Fruit fly (Drosophila melanogaster): ENCODE results near the gene Uxs.
A peak's percentile ranks its signal among the peaks of the same experiment; 100 is the strongest.

Gene Uxs

dm6 chr3L:8177795-8178564 is 2.7 kb upstream of the Uxs start, which contains the start of gene Nmt:
Gene Nmt, minus strand, starts transcription at chr3L:8178429.
- no peak for TF ChIP-seq pan (optimal IDR thresholded peaks at IDR 0.05)
- TF ChIP-seq HLH106 (tag; optimal IDR thresholded peaks at IDR 0.05): no peak
- TF ChIP-seq ey (GFP tag; optimal IDR thresholded peaks at IDR 0.05): peak; percentile 24
- TF ChIP-seq GATAd (GFP tag; optimal IDR thresholded peaks at IDR 0.05): no peak
- peak; percentile 30 for TF ChIP-seq psq (GFP tag; optimal IDR thresholded peaks at IDR 0.05)
- peak; percentile 44 for TF ChIP-seq Hr83 (GFP tag; optimal IDR thresholded peaks at IDR 0.05; ENCODE audit: poor library complexity, severe bottlenecking)
- no peak for TF ChIP-seq dsf (GFP tag; optimal IDR thresholded peaks at IDR 0.05; ENCODE audit: borderline replicate concordance)
- TF ChIP-seq woc (GFP tag; optimal IDR thresholded peaks at IDR 0.05): peak; percentile 52
- TF ChIP-seq Sp1 (GFP tag; optimal IDR thresholded peaks at IDR 0.05): no peak
- TF ChIP-seq tai (GFP tag; optimal IDR thresholded peaks at IDR 0.05): no peak
- no peak for TF ChIP-seq br (GFP tag; optimal IDR thresholded peaks at IDR 0.05)
- no peak for TF ChIP-seq Hr78 (GFP tag; optimal IDR thresholded peaks at IDR 0.05)
- no peak for TF ChIP-seq brk (GFP tag; optimal IDR thresholded peaks at IDR 0.05)
- TF ChIP-seq foxo (GFP tag; optimal IDR thresholded peaks at IDR 0.05): peak in 1 of 2 experiments; percentile 58
- no peak for TF ChIP-seq sv (GFP tag; optimal IDR thresholded peaks at IDR 0.05)
- TF ChIP-seq Dif (GFP tag; optimal IDR thresholded peaks at IDR 0.05; ENCODE audit: partially characterized antibody): no peak
- TF ChIP-seq Jra (GFP tag; optimal IDR thresholded peaks at IDR 0.05): no peak
- TF ChIP-seq dmrt93B (GFP tag; optimal IDR thresholded peaks at IDR 0.05): no peak
- peak; percentile 49 for TF ChIP-seq OdsH (GFP tag; optimal IDR thresholded peaks at IDR 0.05)
- TF ChIP-seq Hnf4 (GFP tag; optimal IDR thresholded peaks at IDR 0.05): no peak
- TF ChIP-seq CrebA (GFP tag; optimal IDR thresholded peaks at IDR 0.05; ENCODE audit: borderline replicate concordance): no peak
- no peak for TF ChIP-seq CG9705 (GFP tag; optimal IDR thresholded peaks at IDR 0.05)
- no peak for TF ChIP-seq CG32264 (GFP tag; optimal IDR thresholded peaks at IDR 0.05)
- TF ChIP-seq rgr (GFP tag; optimal IDR thresholded peaks at IDR 0.05): peak; percentile 44
- no peak for TF ChIP-seq usp (GFP tag; optimal IDR thresholded peaks at IDR 0.05)
- TF ChIP-seq Vsx2 (GFP tag; optimal IDR thresholded peaks at IDR 0.05; ENCODE audit: partially characterized antibody): no peak
- TF ChIP-seq Myc (optimal IDR thresholded peaks at IDR 0.05): no peak
- TF ChIP-seq Mio (GFP tag; optimal IDR thresholded peaks at IDR 0.05): no peak
- no peak for TF ChIP-seq jim (GFP tag; optimal IDR thresholded peaks at IDR 0.05)
- TF ChIP-seq N (GFP tag; optimal IDR thresholded peaks at IDR 0.05): no peak
- TF ChIP-seq dl (GFP tag; optimal IDR thresholded peaks at IDR 0.05; ENCODE audit: insufficient read depth in 1 of 2, partially characterized antibody in 2 of 2): no peak
- TF ChIP-seq fru (GFP tag; optimal IDR thresholded peaks at IDR 0.05): no peak
- no peak for TF ChIP-seq Abd-B (GFP tag; optimal IDR thresholded peaks at IDR 0.05)
- no peak for TF ChIP-seq sage (GFP tag; optimal IDR thresholded peaks at IDR 0.05)
- TF ChIP-seq Rel (GFP tag; optimal IDR thresholded peaks at IDR 0.05): no peak
- TF ChIP-seq Rel (tag; optimal IDR thresholded peaks at IDR 0.05): no peak
- TF ChIP-seq h (GFP tag; optimal IDR thresholded peaks at IDR 0.05): peak; percentile 1
- no peak for TF ChIP-seq Dfd (GFP tag; optimal IDR thresholded peaks at IDR 0.05)
- no peak for TF ChIP-seq lola (GFP tag; optimal IDR thresholded peaks at IDR 0.05)

dm6 chr3L:8185263-8186227 is 4.8 kb downstream of the Uxs start:
- TF ChIP-seq Hr83 (GFP tag; optimal IDR thresholded peaks at IDR 0.05; ENCODE audit: poor library complexity, severe bottlenecking): no peak
- TF ChIP-seq br (GFP tag; optimal IDR thresholded peaks at IDR 0.05): peak; percentile 56
- TF ChIP-seq woc (GFP tag; optimal IDR thresholded peaks at IDR 0.05): peak; percentile 50
- peak in 1 of 2 experiments; percentile 56 for TF ChIP-seq foxo (GFP tag; optimal IDR thresholded peaks at IDR 0.05)
- peak; percentile 45 for TF ChIP-seq psq (GFP tag; optimal IDR thresholded peaks at IDR 0.05)
- TF ChIP-seq Vsx2 (GFP tag; optimal IDR thresholded peaks at IDR 0.05; ENCODE audit: partially characterized antibody): no peak
- peak; percentile 68 for TF ChIP-seq Jra (GFP tag; optimal IDR thresholded peaks at IDR 0.05)
- TF ChIP-seq HLH106 (tag; optimal IDR thresholded peaks at IDR 0.05): peak; percentile 28
- TF ChIP-seq h (GFP tag; optimal IDR thresholded peaks at IDR 0.05): peak; percentile 88
- peak; percentile 26 for TF ChIP-seq OdsH (GFP tag; optimal IDR thresholded peaks at IDR 0.05)
- peak; percentile 62 for TF ChIP-seq ey (GFP tag; optimal IDR thresholded peaks at IDR 0.05)
- TF ChIP-seq Hnf4 (GFP tag; optimal IDR thresholded peaks at IDR 0.05): peak; percentile 50
- peak; percentile 85 for TF ChIP-seq fru (GFP tag; optimal IDR thresholded peaks at IDR 0.05)
- peak; percentile 60 for TF ChIP-seq sv (GFP tag; optimal IDR thresholded peaks at IDR 0.05)
- TF ChIP-seq rgr (GFP tag; optimal IDR thresholded peaks at IDR 0.05): peak; percentile 47
- TF ChIP-seq Sp1 (GFP tag; optimal IDR thresholded peaks at IDR 0.05): peak; percentile 33
- no peak for TF ChIP-seq usp (GFP tag; optimal IDR thresholded peaks at IDR 0.05)
- TF ChIP-seq pan (optimal IDR thresholded peaks at IDR 0.05): no peak

Measured in whole organism, wandering third instar larva.